Worm (Caenorhabditis elegans): ENCODE data around the gene ncx-10.

ncx-10 gene

DNA sequence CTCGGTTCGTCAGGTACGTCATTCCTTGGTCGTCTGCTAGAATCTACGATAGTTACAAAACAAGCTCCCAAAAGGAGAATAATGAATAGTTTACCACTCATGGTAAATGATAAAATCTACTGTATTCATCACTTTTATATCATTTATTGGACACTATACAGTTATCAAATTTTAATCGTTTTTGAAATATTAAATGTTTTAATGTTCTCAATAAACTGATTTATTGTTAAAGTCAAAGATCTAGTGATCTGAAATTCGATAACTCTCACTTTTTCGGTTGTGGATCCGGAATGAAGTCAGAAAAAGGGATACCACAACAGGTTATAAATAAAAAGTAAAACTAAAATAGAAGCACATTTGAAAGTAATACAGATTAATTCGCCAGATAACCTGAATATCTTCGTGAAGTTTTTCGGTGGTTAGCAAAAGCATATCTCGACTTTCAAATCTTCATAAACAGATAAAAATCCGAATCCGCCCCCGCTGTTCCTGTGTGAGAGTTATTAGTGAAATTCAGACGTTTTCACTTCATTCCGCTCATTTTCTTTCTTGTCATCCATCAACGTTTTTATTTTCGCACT lies 25.9 kb upstream of the ncx-10 start, which contains the start of the genes clec-217 and F26D11.2:
Gene clec-217 (minus strand): TSS at position 101 of the 581 bp plus-strand sequence.
Gene F26D11.2 (plus strand): TSS at position 531 of the 581 bp plus-strand sequence.
- TF ChIP-seq pag-3 (tag; optimal IDR thresholded peaks at IDR 0.05; ENCODE audit: borderline replicate concordance, insufficient read depth) (no peak), blmp-1 (tag; optimal IDR thresholded peaks at IDR 0.05) (peak; percentile 40)

DNA sequence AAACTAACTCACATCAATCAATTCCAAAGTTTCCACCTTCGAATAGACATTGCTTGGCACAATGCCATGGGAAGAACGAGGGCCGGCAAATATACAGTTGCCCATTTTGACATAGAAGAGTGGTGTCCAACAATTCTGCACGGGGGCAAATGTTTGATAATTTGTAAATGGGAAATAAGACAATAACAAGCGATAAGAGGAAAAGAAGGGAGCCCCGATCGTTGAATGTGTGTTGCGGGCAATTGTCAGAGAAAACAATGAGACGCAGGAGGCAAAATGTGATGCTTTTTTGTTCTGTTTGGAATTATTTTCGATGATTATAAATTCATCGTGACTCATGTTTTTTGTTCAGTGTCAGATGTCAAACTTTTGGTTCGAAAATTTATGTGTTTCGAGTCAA lies 23.3 kb upstream of the ncx-10 start, which contains the start of gene pals-34:
Gene pals-34 (minus strand): TSS at position 280 of the 400 bp plus-strand sequence.
- TF ChIP-seq efl-1 (optimal IDR thresholded peaks at IDR 0.05) (no peak), efl-1 (GFP tag; optimal IDR thresholded peaks at IDR 0.05 in 1 of 2) (peak in 1 of 2 experiments; percentile 87), C04F5.9 (tag; optimal IDR thresholded peaks at IDR 0.05) (no peak)

DNA sequence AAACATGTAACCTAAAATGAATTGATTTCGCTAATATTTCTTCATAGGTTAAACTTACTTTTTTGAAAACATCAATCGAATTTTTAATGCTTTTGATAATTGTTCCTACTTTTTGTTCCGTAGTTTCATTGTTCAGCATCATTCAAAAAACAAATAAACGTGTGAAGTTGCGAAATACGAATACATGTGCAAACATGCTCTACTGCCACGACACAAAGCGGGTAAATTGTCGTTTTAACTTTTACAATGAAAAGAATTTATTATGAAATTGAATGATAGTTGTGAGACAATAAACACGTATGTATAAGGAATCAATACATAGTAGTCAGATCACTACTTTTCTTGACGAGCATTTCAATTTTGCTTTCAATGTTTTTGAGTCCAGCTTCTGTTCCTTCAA lies 22.3 kb upstream of the ncx-10 start, which contains the start of gene F26D11.12:
Gene F26D11.12 (minus strand): TSS at position 145 of the 400 bp plus-strand sequence.
- TF ChIP-seq C16A3.4 (tag; optimal IDR thresholded peaks at IDR 0.05) (peak; percentile 15), lin-35 (GFP tag; optimal IDR thresholded peaks at IDR 0.05) (peak; percentile 22 to 86), swsn-7 (tag; optimal IDR thresholded peaks at IDR 0.05) (no peak), skn-1 (tag; optimal IDR thresholded peaks at IDR 0.05) (peak; percentile 62), fkh-8 (tag; optimal IDR thresholded peaks at IDR 0.05) (no peak), efl-1 (optimal IDR thresholded peaks at IDR 0.05) (peak; percentile 56 to 66), efl-1 (GFP tag; optimal IDR thresholded peaks at IDR 0.05 in 1 of 2) (peak; percentile 68 to 98), lsy-2 (tag; optimal IDR thresholded peaks at IDR 0.05) (peak in 1 of 2 experiments; percentile 44), Y116A8C.19 (tag; optimal IDR thresholded peaks at IDR 0.05; ENCODE audit: borderline replicate concordance) (no peak), nhr-85 (tag) (no peak), zip-4 (GFP tag; optimal IDR thresholded peaks at IDR 0.05) (peak; percentile 38), dpl-1 (GFP tag; optimal IDR thresholded peaks at IDR 0.05) (peak; percentile 44 to 73 (median 66)), ceh-82 (tag; optimal IDR thresholded peaks at IDR 0.05) (peak in 1 of 3 experiments; percentile 4)

DNA sequence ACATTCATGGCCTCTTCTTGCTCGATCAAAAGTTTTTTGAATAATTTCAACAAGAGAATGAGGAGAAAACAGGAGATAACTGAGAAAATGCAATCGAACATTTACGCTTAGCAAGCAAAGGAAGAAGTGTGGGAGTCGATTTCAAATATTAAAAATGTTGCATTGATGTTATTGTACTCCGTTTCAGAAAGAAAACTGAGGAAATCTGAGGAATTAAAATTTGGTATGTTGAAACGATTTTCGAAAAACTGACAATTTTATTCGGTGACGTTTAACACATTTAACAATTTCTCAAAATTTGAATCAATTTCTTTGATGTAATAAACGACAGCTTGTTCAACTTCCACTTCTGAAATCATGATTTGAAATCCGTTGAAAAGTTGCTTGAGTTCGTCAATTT lies 21.7 kb upstream of the ncx-10 start, which contains the start of gene F26D11.13:
Gene F26D11.13 (minus strand): TSS at position 101 of the 400 bp plus-strand sequence.
- TF ChIP-seq hpl-2 (GFP tag; optimal IDR thresholded peaks at IDR 0.05): no peak

DNA sequence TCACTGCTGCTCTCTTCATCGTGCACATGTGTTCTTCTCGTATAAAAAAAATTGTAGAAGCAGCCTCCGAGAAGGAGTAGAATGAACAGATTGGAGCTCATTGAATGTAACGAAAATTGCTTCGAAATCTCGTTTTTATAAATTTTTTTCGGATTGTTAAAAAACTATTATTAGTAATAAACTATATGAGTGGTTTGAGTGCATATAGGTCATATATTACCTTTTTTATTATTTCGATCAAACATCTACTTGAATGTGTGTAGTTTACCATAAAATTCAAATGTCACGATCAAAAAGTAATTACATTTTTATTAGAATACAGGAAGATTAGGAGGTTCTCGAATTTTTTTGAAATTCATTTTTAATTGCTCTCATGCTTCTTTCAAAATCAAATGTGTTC lies 20.0 kb upstream of the ncx-10 start, which contains the start of gene clec-216:
Gene clec-216 (minus strand): TSS at position 101 of the 400 bp plus-strand sequence.
- TF ChIP-seq zag-1 (tag; optimal IDR thresholded peaks at IDR 0.05) (no peak), alr-1 (tag; optimal IDR thresholded peaks at IDR 0.05; ENCODE audit: borderline replicate concordance) (no peak), dsc-1 (tag; optimal IDR thresholded peaks at IDR 0.05) (no peak), nhr-90 (tag; optimal IDR thresholded peaks at IDR 0.05; ENCODE audit: poor library complexity) (no peak), F16B12.6 (tag; optimal IDR thresholded peaks at IDR 0.05) (no peak), nhr-77 (tag; optimal IDR thresholded peaks at IDR 0.05) (no peak), mef-2 (tag; optimal IDR thresholded peaks at IDR 0.05) (no peak), lin-14 (GFP tag; optimal IDR thresholded peaks at IDR 0.05) (no peak)

- TF ChIP-seq hlh-4 (tag; optimal IDR thresholded peaks at IDR 0.05): no peak
- peak; percentile 48 for TF ChIP-seq dsc-1 (tag; optimal IDR thresholded peaks at IDR 0.05)
- TF ChIP-seq fkh-8 (tag; optimal IDR thresholded peaks at IDR 0.05): peak; percentile 14
- TF ChIP-seq snpc-4 (tag; optimal IDR thresholded peaks at IDR 0.05): no peak
- no peak for TF ChIP-seq ceh-90 (tag; optimal IDR thresholded peaks at IDR 0.05)
- no peak for TF ChIP-seq swsn-7 (tag; optimal IDR thresholded peaks at IDR 0.05)
These were observed 13.3 kb upstream of the ncx-10 start for ce11 chrV:7946229-7946628.

DNA sequence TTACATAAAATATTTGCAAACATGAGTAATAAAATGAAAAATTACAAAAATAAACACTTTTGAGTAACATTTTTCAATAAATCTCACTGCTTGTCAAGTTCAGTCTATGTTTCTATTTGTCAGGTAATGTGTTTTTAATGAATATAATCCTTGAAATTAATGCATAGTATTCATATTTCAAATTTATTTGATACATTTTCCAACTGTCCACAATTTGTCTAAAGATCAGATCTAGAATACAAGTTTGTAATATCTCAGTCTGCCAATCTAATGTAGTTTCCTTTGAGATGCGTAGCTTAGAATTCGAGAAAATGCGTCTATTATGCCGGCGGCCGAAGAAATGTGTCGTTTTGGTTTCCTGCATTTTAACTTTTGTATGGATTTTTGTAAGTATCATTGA lies 10.7 kb upstream of the ncx-10 start, which contains the start of gene Y97E10B.1:
Gene Y97E10B.1 (plus strand): TSS at position 301 of the 400 bp plus-strand sequence.
- TF ChIP-seq C34B4.2 (tag; optimal IDR thresholded peaks at IDR 0.05): no peak
- no peak for TF ChIP-seq tbx-2 (tag; optimal IDR thresholded peaks at IDR 0.05)
- TF ChIP-seq ceh-88 (GFP tag; IDR thresholded peaks at IDR 0.05): no peak
- TF ChIP-seq alr-1 (tag; optimal IDR thresholded peaks at IDR 0.05; ENCODE audit: borderline replicate concordance): no peak
- TF ChIP-seq irx-1 (tag; optimal IDR thresholded peaks at IDR 0.05): no peak

Data from whole organism, L1 larva.